Worm (Caenorhabditis elegans): ENCODE data around the gene C04B4.5.

DNA sequence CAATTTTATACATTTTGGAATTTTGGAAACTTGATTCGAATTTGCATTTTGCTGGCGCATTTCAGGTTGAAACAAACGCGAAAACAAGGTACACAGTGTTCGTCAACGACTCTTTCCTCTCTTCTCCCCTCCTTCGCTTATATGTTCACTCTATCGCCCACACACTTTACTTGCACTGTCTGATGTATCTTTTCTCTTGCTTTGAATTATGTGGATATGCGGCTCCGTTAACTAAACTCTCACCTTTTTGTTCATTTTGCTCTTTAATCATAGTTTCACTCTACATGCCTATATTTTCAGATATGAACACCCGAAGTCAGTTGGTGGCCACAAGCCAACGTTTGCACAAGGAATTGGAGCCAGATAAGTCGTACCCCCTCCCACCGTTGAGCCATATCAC, 6.1 kb upstream of the C04B4.5 start, which contains the start of gene W06D11.1:
- TF ChIP-seq M03D4.4 (tag; optimal IDR thresholded peaks at IDR 0.05): no peak
- TF ChIP-seq unc-62 (GFP tag; optimal IDR thresholded peaks at IDR 0.05): no peak
- TF ChIP-seq nhr-28 (tag; optimal IDR thresholded peaks at IDR 0.05): no peak
- no peak for TF ChIP-seq ztf-11 (tag; optimal IDR thresholded peaks at IDR 0.05)
- no peak for TF ChIP-seq elt-1 (tag; optimal IDR thresholded peaks at IDR 0.05; ENCODE audit: borderline replicate concordance, insufficient read depth)
- no peak for TF ChIP-seq tbx-8 (GFP tag; optimal IDR thresholded peaks at IDR 0.05)

All from whole organism, mixed stage, embryonic.